Fruit fly (Drosophila melanogaster): ENCODE measurements around the gene CG4161.
A peak's percentile ranks its signal among the peaks of the same experiment; 100 is the strongest.

The CG4161 gene

dm6 chr2L:15478159-15478591 is 45.1 kb downstream of the CG4161 start, which contains the start of gene sna (continued):
- TF ChIP-seq dysf (GFP tag; IDR thresholded peaks at IDR 0.05): no peak
- TF ChIP-seq Oli (tag; optimal IDR thresholded peaks at IDR 0.05): no peak
- peak; percentile 6 for TF ChIP-seq zen (tag; optimal IDR thresholded peaks at IDR 0.05)
- TF ChIP-seq row (GFP tag; IDR thresholded peaks at IDR 0.05): no peak
- no peak for TF ChIP-seq CG10209 (GFP tag; optimal IDR thresholded peaks at IDR 0.05)
- TF ChIP-seq CG13123 (GFP tag; optimal IDR thresholded peaks at IDR 0.05): no peak
- no peak for TF ChIP-seq CG18476 (GFP tag; optimal IDR thresholded peaks at IDR 0.05)
- TF ChIP-seq seq (GFP tag; IDR thresholded peaks at IDR 0.05): peak; percentile 59; the same call in 1 of the 2 replicates
- TF ChIP-seq gem (tag; optimal IDR thresholded peaks at IDR 0.05): no peak
- TF ChIP-seq jigr1 (GFP tag; IDR thresholded peaks at IDR 0.05): no peak
- TF ChIP-seq dpn (GFP tag; optimal IDR thresholded peaks at IDR 0.05): no peak
- TF ChIP-seq sob (GFP tag; IDR thresholded peaks at IDR 0.05): no peak
- TF ChIP-seq Ssrp (tag; optimal IDR thresholded peaks at IDR 0.05): no peak
- TF ChIP-seq CG12942 (GFP tag; optimal IDR thresholded peaks at IDR 0.05): no peak
- TF ChIP-seq cad (GFP tag; optimal IDR thresholded peaks at IDR 0.05): peak; percentile 25
- no peak for TF ChIP-seq CG43689 (GFP tag; IDR thresholded peaks at IDR 0.05)
- no peak for TF ChIP-seq CG12769 (tag; optimal IDR thresholded peaks at IDR 0.05)
- TF ChIP-seq yki (optimal IDR thresholded peaks at IDR 0.05): peak; percentile 67
- no peak for TF ChIP-seq CG17385 (GFP tag; optimal IDR thresholded peaks at IDR 0.05)
- TF ChIP-seq CG33557 (GFP tag; optimal IDR thresholded peaks at IDR 0.05): peak; percentile 27
- no peak for TF ChIP-seq zf30C (GFP tag; optimal IDR thresholded peaks at IDR 0.05)
- no peak for TF ChIP-seq dan (GFP tag; IDR thresholded peaks at IDR 0.05)
- TF ChIP-seq HLH3B (GFP tag; IDR thresholded peaks at IDR 0.05): no peak
- peak; percentile 59 for TF ChIP-seq sens (GFP tag)
- TF ChIP-seq Dref (GFP tag; IDR thresholded peaks at IDR 0.05): no peak
- TF ChIP-seq onecut (GFP tag; IDR thresholded peaks at IDR 0.05): no peak
- TF ChIP-seq CG7928 (GFP tag; optimal IDR thresholded peaks at IDR 0.05): no peak
- TF ChIP-seq CG12219 (GFP tag; optimal IDR thresholded peaks at IDR 0.05): no peak
- TF ChIP-seq BtbVII (GFP tag; optimal IDR thresholded peaks at IDR 0.05): no peak
- no peak for TF ChIP-seq CG3726 (GFP tag; IDR thresholded peaks at IDR 0.05)
- TF ChIP-seq CG1024 (GFP tag; IDR thresholded peaks at IDR 0.05): no peak
- TF ChIP-seq Trl (optimal IDR thresholded peaks at IDR 0.05): peak; percentile 40 to 89
- TF ChIP-seq Trl (GFP tag; optimal IDR thresholded peaks at IDR 0.05): no peak
- TF ChIP-seq CG3995 (GFP tag; optimal IDR thresholded peaks at IDR 0.05): no peak
- peak; percentile 98 for TF ChIP-seq Neu2 (GFP tag; optimal IDR thresholded peaks at IDR 0.05; ENCODE audit: borderline replicate concordance)
- peak; percentile 92 for TF ChIP-seq pros (GFP tag; optimal IDR thresholded peaks at IDR 0.05)
- TF ChIP-seq D19A (tag; optimal IDR thresholded peaks at IDR 0.05): no peak
- no peak for TF ChIP-seq CG6813 (GFP tag; optimal IDR thresholded peaks at IDR 0.05)
- no peak for TF ChIP-seq sisA (GFP tag; IDR thresholded peaks at IDR 0.05)
- no peak for TF ChIP-seq zfh2 (GFP tag; optimal IDR thresholded peaks at IDR 0.05)
- no peak for TF ChIP-seq Stat92E (GFP tag; optimal IDR thresholded peaks at IDR 0.05)
- TF ChIP-seq Xrp1 (GFP tag; IDR thresholded peaks at IDR 0.05): no peak
- peak in 1 of 2 experiments; percentile 27 for TF ChIP-seq tll (GFP tag; optimal IDR thresholded peaks at IDR 0.05)
- TF ChIP-seq CG11093 (GFP tag; IDR thresholded peaks at IDR 0.05): no peak
- TF ChIP-seq CG13624 (GFP tag; optimal IDR thresholded peaks at IDR 0.05): no peak
- no peak for TF ChIP-seq Lim3 (GFP tag; IDR thresholded peaks at IDR 0.05)
- no peak for TF ChIP-seq sqz (GFP tag; optimal IDR thresholded peaks at IDR 0.05)
- TF ChIP-seq ssp (GFP tag; IDR thresholded peaks at IDR 0.05): no peak
- TF ChIP-seq CG12659 (GFP tag; optimal IDR thresholded peaks at IDR 0.05): no peak
- TF ChIP-seq Aef1 (GFP tag; IDR thresholded peaks at IDR 0.05): no peak
- TF ChIP-seq pho (GFP tag; optimal IDR thresholded peaks at IDR 0.05): no peak
- TF ChIP-seq CG1529 (GFP tag; optimal IDR thresholded peaks at IDR 0.05): no peak
- no peak for TF ChIP-seq cg (GFP tag; optimal IDR thresholded peaks at IDR 0.05)
